Worm (Caenorhabditis elegans): ENCODE measurements around the gene C29F3.3.

ce11 chrV:15350615-15351014 is 3.4 kb upstream of the C29F3.3 start, which contains the start of gene clec-231:
- TF ChIP-seq tbx-37 (GFP tag; conservative IDR thresholded peaks at IDR 0.05) (no peak), ets-7 (tag; optimal IDR thresholded peaks at IDR 0.05) (no peak), sea-1 (GFP tag; conservative IDR thresholded peaks at IDR 0.05) (no peak), ama-1 (optimal IDR thresholded peaks at IDR 0.05) (no peak), tbx-11 (GFP tag; IDR thresholded peaks at IDR 0.05) (no peak), ceh-36 (tag; optimal IDR thresholded peaks at IDR 0.05) (no peak), aly-1 (tag; optimal IDR thresholded peaks at IDR 0.05) (no peak)
